Fruit fly (Drosophila melanogaster) whole organism, wandering third instar larva: Measurements from ENCODE around the gene grass.

Source experiments
- Abd-B ChIP-seq: fragments of >200 bp; optimal IDR thresholded peaks from 2 replicates; lab custom pipeline; 2017; ENCODE audit warnings: missing biosample characterization, missing genetic modification characterization
- Hr78 ChIP-seq: fragments of >200 bp; optimal IDR thresholded peaks from 2 replicates; lab custom pipeline; 2017; ENCODE audit warnings: missing biosample characterization, missing genetic modification characterization
- Myc ChIP-seq: fragments of >200 bp; optimal IDR thresholded peaks from 2 replicates; lab custom pipeline; 2017
- Sp1 ChIP-seq: fragments of 200-800 bp; sonication (Bioruptor generic); optimal IDR thresholded peaks from 3 replicates; lab custom pipeline; 2019; ENCODE audit warnings: missing biosample characterization, mild to moderate bottlenecking, missing genetic modification characterization, moderate library complexity
- br ChIP-seq: fragments of 200-800 bp; sonication (Bioruptor generic); optimal IDR thresholded peaks from 2 replicates; lab custom pipeline; 2016; ENCODE audit warnings: missing biosample characterization, missing genetic modification characterization
- dsf ChIP-seq: sonication (Bioruptor generic); optimal IDR thresholded peaks from 2 replicates; lab custom pipeline; 2016; ENCODE audit warnings: missing biosample characterization, missing genetic modification characterization, borderline replicate concordance
- fru ChIP-seq: fragments of 200-800 bp; sonication (Bioruptor generic); optimal IDR thresholded peaks from 3 replicates; lab custom pipeline; 2016; ENCODE audit warnings: missing biosample characterization, mild to moderate bottlenecking, missing genetic modification characterization
- psq ChIP-seq: fragments of 200-800 bp; sonication (Bioruptor generic); optimal IDR thresholded peaks from 3 replicates; lab custom pipeline; 2017; ENCODE audit warnings: missing biosample characterization, mild to moderate bottlenecking, missing genetic modification characterization, moderate library complexity
- usp ChIP-seq: fragments of >200 bp; optimal IDR thresholded peaks from 2 replicates; lab custom pipeline; 2017; ENCODE audit warnings: missing biosample characterization, missing genetic modification characterization

dm6 chr3R:27165416-27165982, 7.8 kb downstream of the grass start, which contains the start of the genes CG34293 and spn-D:
- TF ChIP-seq Hr78 (GFP tag; lab: Kevin White, UChicago) (no peak), Sp1 (no peak), Myc (lab: Kevin White, UChicago) (no peak), psq (GFP tag; lab: Kevin White, UChicago) (no peak), fru (GFP tag; lab: Kevin White, UChicago) (no peak), dsf (GFP tag; lab: Kevin White, UChicago) (no peak), br (GFP tag; lab: Kevin White, UChicago) (no peak), Abd-B (GFP tag; lab: Kevin White, UChicago) (no peak), usp (GFP tag; lab: Kevin White, UChicago) (no peak)
